Worm (Caenorhabditis elegans): ENCODE data around the gene F44E5.17.

Gene F44E5.17

DNA sequence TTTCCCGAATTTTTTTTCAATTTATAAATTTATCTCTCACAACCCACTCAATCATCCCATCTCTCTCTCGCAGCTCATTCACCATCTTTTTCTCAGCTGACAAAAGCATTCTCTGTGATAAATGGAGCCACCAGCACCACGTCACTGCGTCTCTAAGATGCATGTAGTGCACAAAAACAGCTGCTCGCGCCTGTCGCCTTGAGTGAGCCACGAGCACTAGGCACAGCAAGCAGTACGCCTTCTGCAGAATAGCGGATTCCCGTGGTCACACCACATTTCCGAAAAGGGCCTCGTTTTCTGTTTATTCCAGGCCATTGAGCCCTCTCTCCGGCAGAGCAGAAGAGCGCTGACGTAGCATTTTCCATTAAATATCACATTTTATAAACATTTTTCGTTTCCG, 34.8 kb downstream of the F44E5.17 start, which contains the start of gene F13D12.10 (continued):
- TF ChIP-seq daf-16 (GFP tag; optimal IDR thresholded peaks at IDR 0.05): peak in 1 of 2 experiments; percentile 60
- TF ChIP-seq daf-16 (tag; optimal IDR thresholded peaks at IDR 0.05): no peak
- TF ChIP-seq set-16 (GFP tag; IDR thresholded peaks at IDR 0.05): peak; percentile 49
- TF ChIP-seq zfp-2 (tag; optimal IDR thresholded peaks at IDR 0.05): no peak
- TF ChIP-seq F10B5.3 (tag; optimal IDR thresholded peaks at IDR 0.05): no peak

DNA sequence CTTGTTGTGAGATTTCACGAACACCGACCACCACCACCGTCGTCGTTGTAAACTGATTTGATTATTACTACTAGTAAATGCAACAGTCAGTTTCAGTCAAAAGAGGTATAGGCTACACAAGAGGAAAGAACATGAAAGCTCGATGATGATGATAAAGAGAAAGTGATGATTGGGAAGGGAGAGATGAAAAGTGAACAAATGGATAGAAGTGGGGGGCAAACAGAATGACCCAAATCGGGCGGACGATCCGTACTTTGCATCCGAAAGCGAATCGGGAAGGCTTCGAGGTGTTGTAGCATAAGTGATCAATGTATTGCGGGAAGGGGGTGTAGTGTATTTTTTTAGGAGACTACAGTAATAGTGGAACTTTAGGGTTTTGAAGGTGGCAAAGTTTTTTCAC, 37.6 kb downstream of the F44E5.17 start:
- TF ChIP-seq unc-62 (GFP tag; optimal IDR thresholded peaks at IDR 0.05 in 1 of 2): no peak
- TF ChIP-seq unc-62 (tag; optimal IDR thresholded peaks at IDR 0.05): no peak
- TF ChIP-seq nhr-28 (tag; optimal IDR thresholded peaks at IDR 0.05): peak; percentile 78

DNA sequence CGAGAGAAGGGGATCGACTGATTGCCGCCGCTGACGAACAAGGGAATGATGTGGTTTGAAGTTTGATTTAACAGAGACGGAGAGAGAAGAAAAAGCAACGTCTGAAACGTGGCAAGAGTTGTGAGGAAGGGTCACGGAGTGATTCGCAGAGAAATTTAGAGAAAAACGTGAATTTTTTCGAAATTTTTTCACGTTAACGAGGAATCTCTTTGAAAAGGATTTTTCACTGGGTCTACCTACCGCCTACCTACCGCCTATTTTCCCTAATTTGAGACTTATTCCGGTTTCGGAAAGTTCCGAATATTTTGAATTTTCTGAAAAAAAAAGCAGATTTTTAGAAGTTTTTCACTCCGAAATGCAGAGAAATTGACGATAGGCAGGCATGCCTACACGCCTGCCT, 38.9 kb downstream of the F44E5.17 start, which contains the start of gene fcmt-1:
Gene fcmt-1 (minus strand): TSS at position 101 of the 400 bp plus-strand sequence.
- TF ChIP-seq unc-130 (GFP tag; optimal IDR thresholded peaks at IDR 0.05): no peak
- TF ChIP-seq arid-1 (GFP tag; conservative IDR thresholded peaks at IDR 0.05): no peak
- TF ChIP-seq fos-1 (tag; optimal IDR thresholded peaks at IDR 0.05): no peak
- TF ChIP-seq jun-1 (tag; optimal IDR thresholded peaks at IDR 0.05): no peak
- TF ChIP-seq madf-5 (GFP tag; IDR thresholded peaks at IDR 0.05): no peak
- no peak for TF ChIP-seq snpc-4 (tag; optimal IDR thresholded peaks at IDR 0.05)
- TF ChIP-seq set-16 (GFP tag; IDR thresholded peaks at IDR 0.05): no peak
- no peak for TF ChIP-seq lin-39 (tag; optimal IDR thresholded peaks at IDR 0.05)
- no peak for TF ChIP-seq spr-1 (tag; optimal IDR thresholded peaks at IDR 0.05)
- TF ChIP-seq ZK546.5 (tag; optimal IDR thresholded peaks at IDR 0.05): no peak
- no peak for TF ChIP-seq ceh-82 (tag; optimal IDR thresholded peaks at IDR 0.05)
- TF ChIP-seq Y105C5A.15 (GFP tag; IDR thresholded peaks at IDR 0.05): no peak
- no peak for TF ChIP-seq mdl-1 (tag; optimal IDR thresholded peaks at IDR 0.05)
- no peak for TF ChIP-seq unc-62 (GFP tag; optimal IDR thresholded peaks at IDR 0.05 in 1 of 2)
- TF ChIP-seq unc-62 (tag; optimal IDR thresholded peaks at IDR 0.05): no peak
- no peak for TF ChIP-seq hmg-1.1 (GFP tag; IDR thresholded peaks at IDR 0.05)
- TF ChIP-seq unc-39 (tag; optimal IDR thresholded peaks at IDR 0.05): no peak
- TF ChIP-seq nhr-48 (tag; optimal IDR thresholded peaks at IDR 0.05): no peak
- TF ChIP-seq Y48G9A.11 (GFP tag; IDR thresholded peaks at IDR 0.05): no peak
- no peak for TF ChIP-seq dpl-1 (GFP tag; optimal IDR thresholded peaks at IDR 0.05)
- TF ChIP-seq daf-8 (GFP tag; IDR thresholded peaks at IDR 0.05): no peak

DNA sequence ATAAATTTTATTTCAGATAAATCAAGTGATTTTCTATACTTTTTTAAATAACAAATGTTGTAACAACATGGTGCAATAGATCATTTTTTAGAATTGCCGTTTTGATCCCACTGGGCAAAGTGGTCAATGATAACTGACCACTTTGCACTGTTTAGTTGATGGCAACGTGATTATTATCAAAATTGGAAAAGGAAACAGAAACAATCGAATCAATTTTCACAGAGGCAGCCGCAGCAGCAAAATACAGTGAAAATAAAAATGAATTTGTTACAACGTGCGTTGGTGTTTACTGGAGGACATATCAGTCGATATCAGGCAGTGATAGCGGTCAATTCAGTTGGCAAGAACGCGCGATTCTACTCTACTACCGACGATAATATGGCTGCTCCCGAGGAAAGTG, 42.6 kb downstream of the F44E5.17 start, which contains the start of gene VF13D12L.3:
Gene VF13D12L.3 (plus strand): TSS at position 223 of the 400 bp plus-strand sequence.
- peak in 1 of 2 experiments; percentile 86 for TF ChIP-seq hif-1 (tag; optimal IDR thresholded peaks at IDR 0.05)
- peak; percentile 84 for TF ChIP-seq mxl-3 (GFP tag; optimal IDR thresholded peaks at IDR 0.05)
- no peak for TF ChIP-seq nhr-237 (tag; optimal IDR thresholded peaks at IDR 0.05)
- TF ChIP-seq unc-62 (GFP tag; optimal IDR thresholded peaks at IDR 0.05 in 1 of 2): peak in 1 of 2 experiments; percentile 67
- no peak for TF ChIP-seq unc-62 (tag; optimal IDR thresholded peaks at IDR 0.05)
- TF ChIP-seq F44E2.7 (GFP tag; IDR thresholded peaks at IDR 0.05): no peak
- peak in 1 of 2 experiments; percentile 40 for TF ChIP-seq mdl-1 (tag; optimal IDR thresholded peaks at IDR 0.05)
- no peak for TF ChIP-seq daf-16 (GFP tag; optimal IDR thresholded peaks at IDR 0.05)
- TF ChIP-seq daf-16 (tag; optimal IDR thresholded peaks at IDR 0.05): peak; percentile 74
- peak; percentile 63 for TF ChIP-seq nhr-28 (tag; optimal IDR thresholded peaks at IDR 0.05)
- no peak for TF ChIP-seq spr-1 (tag; optimal IDR thresholded peaks at IDR 0.05)
- TF ChIP-seq zip-11 (GFP tag; IDR thresholded peaks at IDR 0.05): no peak
- TF ChIP-seq dmd-6 (GFP tag; IDR thresholded peaks at IDR 0.05): peak; percentile 50
- TF ChIP-seq lin-15B (tag; optimal IDR thresholded peaks at IDR 0.05): no peak
- TF ChIP-seq lir-3 (tag; optimal IDR thresholded peaks at IDR 0.05): no peak

DNA sequence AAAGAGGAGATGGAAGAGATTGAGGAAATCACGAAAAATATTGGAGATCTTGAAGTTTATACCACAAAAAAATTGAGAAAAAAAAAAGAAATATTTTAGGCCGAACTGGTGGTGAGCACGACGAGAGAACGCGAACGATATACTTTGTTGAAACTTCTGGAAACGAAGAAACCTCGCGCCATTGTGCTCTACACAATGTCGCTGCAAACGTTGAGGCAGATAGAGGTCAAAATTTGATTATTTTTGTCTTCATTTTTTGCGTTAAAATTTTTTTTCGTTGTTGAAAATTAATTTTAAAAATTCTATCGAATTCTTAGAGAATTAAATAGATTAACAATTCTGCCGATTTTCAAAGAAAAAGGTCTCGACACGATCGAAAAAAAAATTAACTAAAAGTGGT, 47.8 kb downstream of the F44E5.17 start:
- TF ChIP-seq ctbp-1 (GFP tag; IDR thresholded peaks at IDR 0.05): no peak
- TF ChIP-seq R02D3.7 (tag; optimal IDR thresholded peaks at IDR 0.05): no peak
- no peak for TF ChIP-seq lin-1 (GFP tag; IDR thresholded peaks at IDR 0.05)
- TF ChIP-seq madf-9 (GFP tag; conservative IDR thresholded peaks at IDR 0.05): no peak
- TF ChIP-seq Y5F2A.4 (GFP tag; optimal IDR thresholded peaks at IDR 0.05): no peak
- no peak for TF ChIP-seq dmd-6 (GFP tag; IDR thresholded peaks at IDR 0.05)
- no peak for TF ChIP-seq F26F4.8 (GFP tag; conservative IDR thresholded peaks at IDR 0.05)
- TF ChIP-seq hif-1 (tag; optimal IDR thresholded peaks at IDR 0.05): no peak
- no peak for TF ChIP-seq ceh-28 (tag; optimal IDR thresholded peaks at IDR 0.05)
- TF ChIP-seq unc-130 (GFP tag; optimal IDR thresholded peaks at IDR 0.05): no peak
- TF ChIP-seq lsy-2 (tag; optimal IDR thresholded peaks at IDR 0.05): no peak
- TF ChIP-seq tra-1 (GFP tag; IDR thresholded peaks at IDR 0.05): no peak
- no peak for TF ChIP-seq nhr-76 (tag; optimal IDR thresholded peaks at IDR 0.05)
- TF ChIP-seq dve-1 (tag; optimal IDR thresholded peaks at IDR 0.05; ENCODE audit: insufficient read depth): no peak
- no peak for TF ChIP-seq zag-1 (tag; optimal IDR thresholded peaks at IDR 0.05)
- TF ChIP-seq set-16 (GFP tag; IDR thresholded peaks at IDR 0.05): no peak

Measured in whole organism, L4 larva.